Worm (Caenorhabditis elegans): Measurements from ENCODE around the gene irld-14.

DNA sequence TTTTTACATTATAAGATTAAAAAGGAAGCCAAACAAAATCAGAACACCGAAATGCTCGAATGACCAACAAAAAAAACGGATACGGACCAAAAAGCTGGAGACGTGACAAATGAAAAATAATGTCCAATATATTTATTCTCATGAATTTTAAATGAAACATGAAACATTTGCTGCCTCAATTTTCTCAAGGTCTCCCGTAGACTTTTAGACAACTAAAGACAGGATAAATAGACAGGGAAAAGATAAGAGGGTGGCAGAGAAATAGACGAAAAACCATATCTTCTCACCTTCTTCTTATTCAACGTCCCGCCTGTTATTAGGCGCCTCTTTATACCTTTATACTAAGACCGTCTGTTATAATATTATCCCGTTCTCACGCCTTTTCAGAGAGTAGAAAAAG, 19.5 kb downstream of the irld-14 start:
- TF ChIP-seq klf-2 (GFP tag; conservative IDR thresholded peaks at IDR 0.05) (no peak), med-1 (GFP tag; optimal IDR thresholded peaks at IDR 0.05; ENCODE audit: insufficient read depth) (no peak), flt-1 (GFP tag; IDR thresholded peaks at IDR 0.05) (no peak), ztf-23 (GFP tag; IDR thresholded peaks at IDR 0.05) (no peak), ztf-29 (GFP tag; IDR thresholded peaks at IDR 0.05) (no peak), cog-1 (tag; optimal IDR thresholded peaks at IDR 0.05) (no peak), tab-1 (GFP tag; IDR thresholded peaks at IDR 0.05) (no peak), ref-1 (GFP tag; conservative IDR thresholded peaks at IDR 0.05) (no peak), T22C8.4 (GFP tag; IDR thresholded peaks at IDR 0.05) (no peak)

Measured in whole organism, midembryonic.